Fruit fly (Drosophila melanogaster): ENCODE measurements around the gene CG5646.

The CG5646 gene

DNA sequence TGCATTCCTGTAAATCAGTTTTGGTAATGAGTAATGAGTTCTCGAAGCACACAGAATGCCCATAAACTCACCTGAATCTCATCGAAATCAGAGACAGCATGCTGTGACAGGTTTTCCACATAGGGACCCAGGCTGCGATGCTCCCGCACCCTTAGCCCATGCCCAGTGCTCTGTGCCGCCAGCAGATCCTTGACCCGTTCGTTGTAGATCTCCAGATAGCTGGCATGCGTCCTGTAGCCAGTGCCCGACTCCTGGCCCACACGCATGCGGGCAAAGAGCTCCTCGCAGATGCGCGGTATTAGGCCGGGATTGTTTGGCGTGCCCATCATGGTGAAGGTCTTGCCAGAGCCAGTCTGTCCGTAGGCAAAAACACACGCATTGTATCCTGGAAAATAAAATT is 8.4 kb downstream of the CG5646 start:
- no peak for TF ChIP-seq CG17801 (GFP tag; optimal IDR thresholded peaks at IDR 0.05; ENCODE audit: partially characterized antibody)

DNA sequence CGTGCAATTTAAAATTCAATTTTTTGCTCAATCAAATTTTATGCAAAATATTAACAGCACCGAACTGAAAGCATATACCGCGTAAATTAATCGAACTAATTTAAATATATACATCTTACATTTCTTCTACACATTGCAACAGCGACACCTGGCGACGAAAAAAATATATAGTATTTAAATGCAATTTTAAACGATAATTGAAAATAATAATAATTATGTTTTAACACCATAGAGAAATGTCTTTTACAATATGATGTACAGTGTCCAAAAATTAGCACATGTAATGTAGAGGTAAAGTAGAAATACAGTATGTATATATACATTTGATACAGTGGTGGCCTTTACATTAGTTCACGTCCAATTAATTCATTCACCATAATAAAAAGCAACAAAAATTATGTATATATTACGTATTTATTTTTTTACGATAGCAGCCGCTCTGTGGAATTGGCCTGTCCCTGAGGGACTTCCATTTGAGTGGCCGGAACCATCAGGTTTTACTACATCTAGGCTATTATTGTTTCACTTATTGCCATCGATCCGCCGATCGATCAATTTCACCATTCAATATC is 13.7 kb downstream of the CG5646 start:
- no peak for TF ChIP-seq CG17801 (GFP tag; optimal IDR thresholded peaks at IDR 0.05; ENCODE audit: partially characterized antibody)

DNA sequence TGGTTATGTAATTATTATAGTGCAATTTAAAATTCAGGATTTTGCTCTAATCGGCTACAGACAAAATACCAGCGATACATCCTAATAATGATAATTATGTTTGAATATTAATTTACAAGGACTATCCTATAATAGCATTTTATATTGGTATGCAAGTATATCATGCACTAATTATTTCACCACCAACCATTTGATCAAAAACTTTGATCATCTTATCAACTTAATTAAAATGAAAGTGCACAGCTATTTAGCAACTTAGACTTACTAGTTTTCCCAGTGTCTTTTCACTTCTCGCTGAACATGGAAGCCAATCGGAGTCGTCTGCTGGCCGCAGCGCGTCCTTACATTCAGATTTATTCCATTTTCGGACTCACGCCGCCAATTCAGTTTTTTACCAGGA is 15.4 kb downstream of the CG5646 start, which contains the start of gene Gr98d:
Gene Gr98d (plus strand): TSS at position 301 of the 400 bp plus-strand sequence.
- no peak for TF ChIP-seq CG17801 (GFP tag; optimal IDR thresholded peaks at IDR 0.05; ENCODE audit: partially characterized antibody)

DNA sequence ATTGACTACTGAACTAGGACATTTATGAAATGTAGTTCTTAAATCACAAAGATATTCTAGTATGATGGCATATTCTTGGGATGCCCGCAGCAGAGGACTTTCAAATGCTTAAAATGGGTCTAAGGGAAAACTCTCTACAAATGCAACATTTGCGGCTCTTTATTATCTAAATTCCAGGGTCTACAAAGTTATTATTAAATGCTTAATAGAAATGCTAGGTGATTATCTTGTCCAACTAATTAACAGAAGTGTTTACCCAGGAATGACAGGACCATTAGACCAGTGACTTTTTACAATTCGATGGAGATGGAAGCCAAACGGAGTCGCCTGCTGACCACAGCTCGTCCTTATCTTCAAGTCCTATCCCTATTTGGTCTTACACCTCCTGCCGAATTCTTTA is 17.0 kb downstream of the CG5646 start, which contains the start of gene Gr98c:
Gene Gr98c (plus strand): TSS at position 301 of the 400 bp plus-strand sequence.
- no peak for TF ChIP-seq CG17801 (GFP tag; optimal IDR thresholded peaks at IDR 0.05; ENCODE audit: partially characterized antibody)

DNA sequence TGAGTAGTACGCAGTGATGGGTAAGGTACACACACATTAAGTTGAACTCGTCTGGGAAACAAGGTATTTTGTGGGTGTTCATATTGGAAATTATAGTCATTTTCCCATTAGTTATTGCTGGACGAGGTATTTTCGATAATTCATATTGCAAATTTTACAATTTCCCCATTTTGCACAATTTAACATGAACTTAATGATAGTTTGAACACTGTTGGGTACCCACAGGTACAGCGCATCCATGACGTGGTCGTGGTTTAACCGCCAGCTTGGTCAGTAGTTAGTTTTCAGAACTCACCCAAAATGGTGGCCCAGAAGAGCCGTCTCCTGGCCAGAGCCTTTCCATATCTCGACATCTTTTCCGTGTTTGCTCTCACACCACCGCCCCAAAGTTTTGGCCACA is 18.9 kb downstream of the CG5646 start, which contains the start of gene Gr98b:
Gene Gr98b (plus strand): TSS at position 301 of the 400 bp plus-strand sequence.
- no peak for TF ChIP-seq CG17801 (GFP tag; optimal IDR thresholded peaks at IDR 0.05; ENCODE audit: partially characterized antibody)

DNA sequence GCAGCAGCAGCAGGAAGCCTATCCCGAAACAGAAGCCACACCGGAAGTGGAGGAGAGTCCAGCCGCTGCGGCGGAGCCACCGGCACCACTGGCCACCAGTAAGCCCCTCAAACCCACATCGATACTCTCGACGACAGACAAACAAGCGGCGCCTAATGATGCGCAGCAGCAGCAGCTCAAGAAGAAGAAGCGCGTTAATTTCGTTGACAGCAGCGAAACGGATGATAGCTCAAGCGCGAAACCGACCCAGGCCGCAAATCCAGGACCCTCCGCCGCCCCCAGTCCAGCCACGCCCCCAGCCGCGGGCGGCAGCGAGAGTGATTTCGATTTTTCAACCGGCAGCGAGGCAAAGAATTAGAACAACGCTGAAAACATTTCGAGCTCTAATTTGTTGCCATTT is 27.9 kb downstream of the CG5646 start:
- TF ChIP-seq CG17801 (GFP tag; optimal IDR thresholded peaks at IDR 0.05; ENCODE audit: partially characterized antibody), result no peak

DNA sequence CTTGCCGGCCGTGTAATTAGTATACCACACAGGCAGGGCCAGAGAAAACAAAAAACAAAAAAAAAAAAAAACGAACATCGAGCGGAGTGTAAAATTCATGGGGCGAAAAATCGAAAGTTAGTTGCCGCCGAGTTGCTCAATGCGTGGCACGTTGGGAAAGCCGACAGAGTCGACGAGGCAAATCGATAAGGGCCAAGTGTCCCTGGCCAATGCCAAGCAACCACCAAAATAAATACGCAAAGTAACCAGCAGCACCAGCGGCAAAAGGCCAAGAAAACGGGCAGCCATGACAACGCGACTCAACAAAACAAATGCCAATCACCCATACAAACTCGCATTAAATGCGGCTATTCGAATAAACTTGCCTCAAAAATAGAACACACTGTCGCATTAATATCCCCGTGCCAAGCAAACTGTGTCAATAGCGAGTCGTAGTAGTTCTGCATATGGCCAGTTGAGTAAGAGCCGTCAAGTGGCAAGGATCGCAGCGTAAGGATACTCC is 40.7 kb downstream of the CG5646 start, which contains the start of gene CG12885:
Gene CG12885 (plus strand): TSS at position 452 of the 502 bp plus-strand sequence.
- no peak for TF ChIP-seq CG17801 (GFP tag; optimal IDR thresholded peaks at IDR 0.05; ENCODE audit: partially characterized antibody)

DNA sequence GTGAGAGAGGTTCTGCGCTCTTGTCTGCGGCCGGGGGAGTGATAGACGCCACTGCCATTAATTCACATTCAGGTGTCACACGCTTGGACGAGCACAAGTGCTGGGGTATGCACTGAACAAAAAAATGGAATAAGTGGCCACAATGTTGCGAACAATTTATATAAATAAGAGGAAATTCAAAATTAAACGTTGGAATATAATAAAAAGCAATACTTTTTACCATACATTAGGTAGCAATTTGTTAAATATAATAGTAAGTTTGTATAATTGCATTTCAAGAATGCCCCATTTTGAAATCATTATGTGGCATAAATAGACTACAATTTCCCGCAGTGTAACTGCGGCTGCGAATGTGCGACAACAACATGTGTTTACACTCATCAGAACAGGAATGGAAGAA is 41.2 kb downstream of the CG5646 start:
- no peak for TF ChIP-seq CG17801 (GFP tag; optimal IDR thresholded peaks at IDR 0.05; ENCODE audit: partially characterized antibody)

DNA sequence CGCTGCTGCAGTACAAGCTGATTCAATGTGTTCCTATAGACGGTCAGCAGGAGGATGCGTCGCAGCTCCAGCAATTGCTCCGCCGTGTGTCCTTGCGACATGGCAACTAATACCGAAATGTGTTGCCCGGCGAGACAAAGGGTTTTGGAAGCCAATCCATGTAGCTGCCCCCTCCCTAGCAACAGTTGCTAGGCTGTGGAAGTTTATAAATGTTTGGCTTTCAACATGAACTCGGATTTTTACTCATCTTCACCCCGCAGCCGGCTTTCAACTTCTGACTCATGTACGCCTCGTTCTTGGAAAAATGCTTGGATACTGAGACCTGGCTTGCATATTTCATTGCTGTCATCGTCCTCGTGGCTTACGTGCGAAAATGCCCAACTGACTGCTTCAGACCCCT is 44.0 kb downstream of the CG5646 start, which contains the start of gene CG13972:
Gene CG13972 (minus strand): TSS at position 101 of the 400 bp plus-strand sequence.
- no peak for TF ChIP-seq CG17801 (GFP tag; optimal IDR thresholded peaks at IDR 0.05; ENCODE audit: partially characterized antibody)
